Fruit fly (Drosophila melanogaster): ENCODE data around the gene CG34428.

The CG34428 gene

DNA sequence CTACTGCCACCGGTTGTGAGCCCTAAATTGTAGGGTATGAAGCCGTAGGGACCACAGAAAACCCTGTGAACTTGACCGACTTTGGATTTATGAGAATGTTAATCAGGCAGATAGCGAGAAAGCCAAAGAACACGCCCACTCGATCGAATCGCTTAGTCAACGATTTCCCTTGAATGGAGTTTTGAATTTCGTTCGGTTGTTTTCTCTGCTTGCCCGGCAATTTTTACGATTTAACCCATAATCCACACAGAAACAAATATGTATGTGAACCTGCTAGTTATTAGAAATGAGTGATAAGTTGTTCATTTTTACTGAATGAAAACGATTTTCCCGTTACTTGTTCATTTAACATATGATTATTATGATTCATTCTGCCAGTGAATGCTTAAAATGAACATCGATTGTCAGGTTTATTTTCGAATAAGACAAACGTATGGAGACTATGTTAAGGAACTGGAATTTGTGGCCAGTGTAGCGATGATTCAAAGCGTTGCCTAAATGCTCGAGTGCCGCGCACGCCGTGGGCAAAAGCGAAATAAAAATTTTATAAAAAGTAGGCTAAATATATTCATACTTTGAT, 31.4 kb upstream of the CG34428 start:
- peak; percentile 48; the same call in 1 of the 2 replicates for TF ChIP-seq CG31441 (GFP tag; IDR thresholded peaks at IDR 0.05)
- TF ChIP-seq oc (tag; optimal IDR thresholded peaks at IDR 0.05) = peak; percentile 40
- TF ChIP-seq Max (GFP tag; optimal IDR thresholded peaks at IDR 0.05) = no peak
- TF ChIP-seq CG12769 (tag; optimal IDR thresholded peaks at IDR 0.05) = peak; percentile 20
- peak in 1 of 2 experiments; percentile 58 for TF ChIP-seq Hr51 (GFP tag; optimal IDR thresholded peaks at IDR 0.05)
- peak; percentile 58; the same call in 1 of the 3 replicates for TF ChIP-seq dysf (GFP tag; IDR thresholded peaks at IDR 0.05)
- peak; percentile 32 for TF ChIP-seq Xbp1 (GFP tag; optimal IDR thresholded peaks at IDR 0.05)
- TF ChIP-seq Rfx (GFP tag; IDR thresholded peaks at IDR 0.05) = peak; percentile 22; the same call in 1 of the 2 replicates
- TF ChIP-seq CG13123 (GFP tag; optimal IDR thresholded peaks at IDR 0.05) = no peak
- TF ChIP-seq NC2α (GFP tag; optimal IDR thresholded peaks at IDR 0.05) = no peak
- peak; percentile 63 for TF ChIP-seq row (GFP tag; IDR thresholded peaks at IDR 0.05)
- TF ChIP-seq mld (GFP tag; IDR thresholded peaks at IDR 0.05; ENCODE audit: partially characterized antibody) = no peak
- TF ChIP-seq CG11398 (GFP tag; optimal IDR thresholded peaks at IDR 0.05) = no peak
- TF ChIP-seq usp (GFP tag; optimal IDR thresholded peaks at IDR 0.05) = no peak
- TF ChIP-seq CG15269 (tag; optimal IDR thresholded peaks at IDR 0.05) = peak; percentile 48
- TF ChIP-seq caup (GFP tag; optimal IDR thresholded peaks at IDR 0.05; ENCODE audit: severe bottlenecking) = no peak
- TF ChIP-seq gem (tag; optimal IDR thresholded peaks at IDR 0.05) = peak; percentile 53
- peak; percentile 57 for TF ChIP-seq dmrt99B (tag; optimal IDR thresholded peaks at IDR 0.05)
- no peak for TF ChIP-seq CG3995 (GFP tag; optimal IDR thresholded peaks at IDR 0.05)
- peak; percentile 31; the same call in 1 of the 2 replicates for TF ChIP-seq lmd (GFP tag; IDR thresholded peaks at IDR 0.05)
- TF ChIP-seq CG11504 (tag; optimal IDR thresholded peaks at IDR 0.05) = peak; percentile 61
- peak; percentile 22 for TF ChIP-seq CG8924 (tag; optimal IDR thresholded peaks at IDR 0.05)
- no peak for TF ChIP-seq esg (GFP tag; conservative IDR thresholded peaks at IDR 0.05)
- TF ChIP-seq Antp (GFP tag; optimal IDR thresholded peaks at IDR 0.05) = no peak
- TF ChIP-seq so (GFP tag; IDR thresholded peaks at IDR 0.05) = 0 out of 3 replicates have a peak, but pooled peaks have one; percentile 17
- TF ChIP-seq Ravus (GFP tag; IDR thresholded peaks at IDR 0.05) = no peak
- TF ChIP-seq Med (GFP tag) = peak; percentile 61
- no peak for TF ChIP-seq PHDP (tag; optimal IDR thresholded peaks at IDR 0.05)
- TF ChIP-seq ERR (GFP tag; optimal IDR thresholded peaks at IDR 0.05) = no peak
- no peak for TF ChIP-seq CG4854 (GFP tag; optimal IDR thresholded peaks at IDR 0.05)
- no peak for TF ChIP-seq NFAT (GFP tag; IDR thresholded peaks at IDR 0.05)
- TF ChIP-seq pan (optimal IDR thresholded peaks at IDR 0.05) = no peak
- peak in 1 of 2 experiments; percentile 53 for TF ChIP-seq pan (GFP tag; optimal IDR thresholded peaks at IDR 0.05 in 1 of 2, IDR thresholded peaks at IDR 0.05 in 1 of 2)
- peak; percentile 22 for TF ChIP-seq CG2120 (GFP tag; optimal IDR thresholded peaks at IDR 0.05)
- no peak for TF ChIP-seq unc-4 (GFP tag; IDR thresholded peaks at IDR 0.05; ENCODE audit: partially characterized antibody)
- no peak for TF ChIP-seq Atf6 (GFP tag; IDR thresholded peaks at IDR 0.05)
- no peak for TF ChIP-seq HmgD (GFP tag; optimal IDR thresholded peaks at IDR 0.05)
- no peak for TF ChIP-seq exex (tag; optimal IDR thresholded peaks at IDR 0.05)
- TF ChIP-seq CG32767 (GFP tag; IDR thresholded peaks at IDR 0.05) = no peak
- no peak for TF ChIP-seq Mad (GFP tag; optimal IDR thresholded peaks at IDR 0.05)
- TF ChIP-seq CG12391 (tag; optimal IDR thresholded peaks at IDR 0.05) = peak; percentile 20
- TF ChIP-seq Dp (GFP tag; optimal IDR thresholded peaks at IDR 0.05) = no peak
- no peak for TF ChIP-seq CG10462 (GFP tag; optimal IDR thresholded peaks at IDR 0.05)
- TF ChIP-seq lab (GFP tag; optimal IDR thresholded peaks at IDR 0.05) = no peak
- TF ChIP-seq lilli (GFP tag; optimal IDR thresholded peaks at IDR 0.05) = peak; percentile 7
- TF ChIP-seq ind (GFP tag; optimal IDR thresholded peaks at IDR 0.05) = peak; percentile 0
- no peak for TF ChIP-seq CG16863 (GFP tag; optimal IDR thresholded peaks at IDR 0.05)
- TF ChIP-seq CG2678 (tag; optimal IDR thresholded peaks at IDR 0.05) = peak; percentile 44
- TF ChIP-seq CG2199 (GFP tag; IDR thresholded peaks at IDR 0.05) = no peak
- no peak for TF ChIP-seq CG7928 (GFP tag; optimal IDR thresholded peaks at IDR 0.05)

All from whole organism, embryonic.